Fruit fly (Drosophila melanogaster) S2 (cell line): ENCODE results near the gene CG11317.

Experiments used
- CG8478 ChIP-seq: fragments of >200 bp; optimal IDR thresholded peaks from 2 replicates; lab custom pipeline; 2018
- CTCF ChIP-seq, 2 experiments: fragments of >200 bp; optimal IDR thresholded peaks; 2 replicates each; lab custom pipeline; 2018

- TF ChIP-seq CG8478 (no peak), CTCF (optimal IDR thresholded peaks at IDR 0.05; lab: Kevin White, UChicago) (no peak)
Measured at dm6 chr3R:31059807-31060707, 37.1 kb downstream of the CG11317 start.
